Worm (Caenorhabditis elegans): ENCODE results near the gene tut-1.

DNA sequence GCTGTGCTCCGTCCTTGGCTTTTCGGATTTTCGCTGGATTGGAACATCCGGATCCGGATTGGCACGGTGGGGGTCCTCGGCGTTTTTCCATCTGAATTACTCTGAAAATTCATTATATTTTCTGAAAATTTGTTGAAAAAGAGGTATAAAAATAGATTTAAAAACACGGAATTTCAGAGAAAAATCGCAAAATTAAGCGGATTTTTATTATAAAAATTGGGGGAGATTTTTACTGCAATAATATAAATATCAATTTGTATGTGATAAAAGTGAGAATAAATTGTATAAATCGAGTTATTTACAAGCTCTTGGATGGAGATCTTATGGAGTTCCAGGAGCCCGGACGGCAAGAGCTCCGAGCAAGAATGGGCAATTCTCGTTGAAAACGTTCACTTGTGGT is at the start of gene tut-1:
- TF ChIP-seq ces-1 (GFP tag; optimal IDR thresholded peaks at IDR 0.05) = no peak
- TF ChIP-seq mdl-1 (tag; optimal IDR thresholded peaks at IDR 0.05) = no peak
- no peak for TF ChIP-seq vab-15 (tag; optimal IDR thresholded peaks at IDR 0.05)
- no peak for TF ChIP-seq blmp-1 (tag; optimal IDR thresholded peaks at IDR 0.05)
